Worm (Caenorhabditis elegans) whole organism, L4 larva: Measurements from ENCODE around the gene saeg-1.
A peak's percentile ranks its signal among the peaks of the same experiment; 100 is the strongest.

Experiments used
- aha-1 ChIP-seq: fragments of 150-350 bp; peaks from one replicate; lab custom pipeline; 2014; ENCODE audit warnings: missing biosample characterization, missing genetic modification characterization
- dmd-6 ChIP-seq: fragments of 200-800 bp; sonication (Bioruptor generic); IDR thresholded peaks from 2 replicates; pipeline ENCODE4 v1.3.6; 2022; ENCODE audit warnings: missing genetic modification reagents, missing genetic modification characterization, missing compliant biosample characterization
- fos-1 ChIP-seq: fragments of 150-350 bp; optimal IDR thresholded peaks from 2 replicates; lab custom pipeline; 2014; ENCODE audit warnings: missing biosample characterization, missing genetic modification characterization
- hlh-11 ChIP-seq: fragments of 200-800 bp; sonication (Bioruptor generic); optimal IDR thresholded peaks from 2 replicates; lab custom pipeline; 2018; ENCODE audit warnings: mild to moderate bottlenecking, missing genetic modification characterization, missing compliant biosample characterization
- hlh-30 ChIP-seq: sonication (generic microtip); optimal IDR thresholded peaks from 2 replicates; lab custom pipeline; 2017; ENCODE audit warnings: antibody characterized with exemption, mild to moderate bottlenecking, missing genetic modification characterization, missing compliant biosample characterization; ENCODE audit not compliant: insufficient read depth
- lir-3 ChIP-seq: sonication (generic microtip); optimal IDR thresholded peaks from 2 replicates; lab custom pipeline; 2016; ENCODE audit warnings: mild to moderate bottlenecking, missing genetic modification characterization, missing compliant biosample characterization
- lsy-2 ChIP-seq, 2 experiments: fragments of 150-350 bp in 1 of 2; sonication (generic microtip) in 1 of 2; optimal IDR thresholded peaks; 2 replicates each; lab custom pipeline; 2014 to 2017; ENCODE audit warnings: missing biosample characterization in 2 of 2, missing genetic modification characterization in 2 of 2
- mep-1 ChIP-seq: fragments of 150-350 bp; sonication (generic microtip); optimal IDR thresholded peaks from 3 replicates; lab custom pipeline; 2014; ENCODE audit warnings: missing biosample characterization, missing genetic modification characterization
- nhr-111 ChIP-seq: fragments of 200-800 bp; sonication (Bioruptor generic); optimal IDR thresholded peaks from 2 replicates; lab custom pipeline; 2018; ENCODE audit warnings: mild to moderate bottlenecking, missing genetic modification characterization, missing compliant biosample characterization
- zfp-2 ChIP-seq: sonication (generic microtip); optimal IDR thresholded peaks from 2 replicates; lab custom pipeline; 2016; ENCODE audit warnings: mild to moderate bottlenecking, missing genetic modification characterization, missing compliant biosample characterization

Gene saeg-1

ce11 chrV:10807862-10808327 lies 57.6 kb downstream of the saeg-1 start, which contains the start of gene plrg-1 (continued):
- TF ChIP-seq hlh-30 = peak; percentile 75
- no peak for TF ChIP-seq fos-1
- TF ChIP-seq dmd-6 (GFP tag; lab: Robert Waterston, UW) = peak; percentile 82
- TF ChIP-seq lsy-2 (tag; optimal IDR thresholded peaks at IDR 0.05; lab: Kevin White, UChicago) = peak; percentile 50 to 89
- TF ChIP-seq, all 104 proteins: peak for 65

- TF ChIP-seq zfp-2 (tag; lab: Kevin White, UChicago) (no peak), mep-1 (tag; lab: Kevin White, UChicago) (no peak), lir-3 (tag; lab: Kevin White, UChicago) (no peak), nhr-111 (GFP tag; lab: Kevin White, UChicago) (no peak), hlh-11 (tag; lab: Kevin White, UChicago) (no peak), aha-1 (peak; percentile 70)
Observed at ce11 chrV:10805934-10806333, 59.6 kb downstream of the saeg-1 start, which contains the start of gene prp-38. Gene prp-38 (minus strand): TSS chrV:10806034.

ce11 chrV:10804374-10804773 lies 61.1 kb downstream of the saeg-1 start, which contains the start of gene secs-1:
Gene secs-1 (minus strand): TSS chrV:10804474.
- no peak for TF ChIP-seq fos-1
- TF ChIP-seq, all 104 proteins: peak for 0
